Worm (Caenorhabditis elegans) whole organism, L2 larva: ENCODE results near the gene C03B1.14.

Experiments
- C34F6.9 ChIP-seq: fragments of 150-350 bp; optimal IDR thresholded peaks from 2 replicates; lab custom pipeline; 2014; ENCODE audit warnings: missing biosample characterization, missing genetic modification characterization
- F13H6.1 ChIP-seq: sonication (generic microtip); optimal IDR thresholded peaks from 2 replicates; lab custom pipeline; 2016; ENCODE audit warnings: missing genetic modification characterization, missing compliant biosample characterization
- Y55F3AM.14 ChIP-seq: fragments of 200-800 bp; sonication (Bioruptor generic); optimal IDR thresholded peaks from 2 replicates; lab custom pipeline; 2018; ENCODE audit warnings: mild to moderate bottlenecking, missing genetic modification characterization, missing compliant biosample characterization
- aly-2 ChIP-seq: fragments of 150-350 bp; optimal IDR thresholded peaks from 2 replicates; lab custom pipeline; 2014; ENCODE audit warnings: missing biosample characterization, missing genetic modification characterization
- blmp-1 ChIP-seq: sonication (generic microtip); optimal IDR thresholded peaks from 2 replicates; lab custom pipeline; 2017; ENCODE audit warnings: missing genetic modification characterization, mild to moderate bottlenecking, missing compliant biosample characterization, antibody characterized with exemption, moderate library complexity; ENCODE audit not compliant: insufficient read depth
- ceh-16 ChIP-seq: fragments of 150-350 bp; optimal IDR thresholded peaks from 2 replicates; lab custom pipeline; 2014; ENCODE audit warnings: missing biosample characterization, missing genetic modification characterization
- lsy-2 ChIP-seq, 2 experiments: fragments of 150-350 bp in 1 of 2; sonication (generic microtip) in 1 of 2; optimal IDR thresholded peaks; 2 replicates each; lab custom pipeline; 2014 to 2017; ENCODE audit warnings: missing biosample characterization in 2 of 2, missing genetic modification characterization in 2 of 2
- mab-5 ChIP-seq: fragments of 150-350 bp; optimal IDR thresholded peaks from 2 replicates; lab custom pipeline; 2014; ENCODE audit warnings: missing biosample characterization, missing genetic modification characterization
- nhr-10 ChIP-seq: sonication (generic microtip); optimal IDR thresholded peaks from 2 replicates; lab custom pipeline; 2017; ENCODE audit warnings: missing biosample characterization, missing genetic modification characterization
- nhr-77 ChIP-seq: fragments of 150-350 bp; optimal IDR thresholded peaks from 2 replicates; lab custom pipeline; 2014; ENCODE audit warnings: missing biosample characterization, missing genetic modification characterization
- sem-4 ChIP-seq: fragments of 150-350 bp; optimal IDR thresholded peaks from 2 replicates; lab custom pipeline; 2014; ENCODE audit warnings: missing biosample characterization, missing genetic modification reagents, missing genetic modification characterization
- snpc-4 ChIP-seq: fragments of 150-350 bp; optimal IDR thresholded peaks from 2 replicates; lab custom pipeline; 2014; ENCODE audit warnings: missing biosample characterization, missing genetic modification characterization
- unc-62 ChIP-seq: fragments of 150-350 bp; optimal IDR thresholded peaks from 2 replicates; lab custom pipeline; 2014; ENCODE audit warnings: missing biosample characterization, missing genetic modification reagents, missing genetic modification characterization
- zag-1 ChIP-seq: fragments of 150-350 bp; optimal IDR thresholded peaks from 2 replicates; lab custom pipeline; 2014; ENCODE audit warnings: missing biosample characterization, missing genetic modification characterization

ce11 chrX:6311391-6311790, 49.2 kb downstream of the C03B1.14 start, which contains the start of gene npr-38:
- TF ChIP-seq ceh-16 (tag; lab: Kevin White, UChicago) (no peak), sem-4 (no peak), snpc-4 (tag; lab: Kevin White, UChicago) (no peak), nhr-77 (tag; lab: Kevin White, UChicago) (no peak), zag-1 (tag; lab: Kevin White, UChicago) (no peak), lsy-2 (tag; optimal IDR thresholded peaks at IDR 0.05; lab: Kevin White, UChicago) (no peak), nhr-10 (tag; lab: Kevin White, UChicago) (no peak), aly-2 (no peak), unc-62 (no peak), F13H6.1 (tag; lab: Kevin White, UChicago) (no peak), Y55F3AM.14 (GFP tag; lab: Kevin White, UChicago) (no peak), blmp-1 (tag; lab: Kevin White, UChicago) (no peak), mab-5 (tag; lab: Kevin White, UChicago) (no peak), C34F6.9 (tag; lab: Kevin White, UChicago) (no peak)
